Fruit fly (Drosophila melanogaster) whole organism, embryonic: ENCODE results near the gene ClpX.

ENCODE experiments used
- ATbp ChIP-seq: fragments of 200-800 bp; sonication (Bioruptor generic); optimal IDR thresholded peaks from 2 replicates; lab custom pipeline; 2017; ENCODE audit warnings: missing biosample characterization, mild to moderate bottlenecking, missing genetic modification characterization, missing genetic modification reagents
- Atf3 ChIP-seq: fragments of 200-800 bp; sonication (Bioruptor generic); optimal IDR thresholded peaks from 3 replicates; lab custom pipeline; 2016; ENCODE audit warnings: missing biosample characterization, missing genetic modification characterization
- BEAF-32 ChIP-seq: fragments of 200-800 bp; sonication (Bioruptor generic); optimal IDR thresholded peaks from 3 replicates; lab custom pipeline; 2017; ENCODE audit warnings: missing biosample characterization, missing genetic modification characterization, mild to moderate bottlenecking, moderate library complexity, missing genetic modification reagents
- BtbVII ChIP-seq: fragments of 200-800 bp; sonication (Bioruptor generic); optimal IDR thresholded peaks from 3 replicates; lab custom pipeline; 2017; ENCODE audit warnings: missing biosample characterization, mild to moderate bottlenecking, missing genetic modification characterization
- CG10366 ChIP-seq: fragments of 200-800 bp; sonication (Bioruptor generic); IDR thresholded peaks from 2 replicates; pipeline ENCODE4 v1.3.6; 2022; ENCODE audit warnings: missing biosample characterization, missing genetic modification characterization
- CG10959 ChIP-seq: fragments of 200-800 bp; sonication (Bioruptor generic); IDR thresholded peaks from 2 replicates; pipeline ENCODE4 v1.3.6; 2022; ENCODE audit warnings: missing biosample characterization, missing genetic modification characterization
- CG11093 ChIP-seq: fragments of 200-800 bp; sonication (Bioruptor generic); IDR thresholded peaks from 3 replicates; pipeline ENCODE4 v1.3.6; 2022; ENCODE audit warnings: missing biosample characterization, missing genetic modification characterization
- CG11695 ChIP-seq: fragments of 200-800 bp; sonication (Bioruptor generic); IDR thresholded peaks from 3 replicates; pipeline ENCODE4 v1.3.6; 2022; ENCODE audit warnings: missing biosample characterization, missing genetic modification characterization
- CG12104 ChIP-seq: fragments of 200-800 bp; sonication (Bioruptor generic); optimal IDR thresholded peaks from 3 replicates; lab custom pipeline; 2016; ENCODE audit warnings: missing biosample characterization, missing genetic modification characterization
- CG12391 ChIP-seq: fragments of 200-800 bp; sonication (Bioruptor generic); optimal IDR thresholded peaks from 3 replicates; lab custom pipeline; 2018; ENCODE audit warnings: missing biosample characterization, mild to moderate bottlenecking, missing genetic modification characterization, moderate library complexity
- CG15479 ChIP-seq: fragments of 200-800 bp; sonication (Bioruptor generic); optimal IDR thresholded peaks from 3 replicates; lab custom pipeline; 2019; ENCODE audit warnings: missing biosample characterization, mild to moderate bottlenecking, missing genetic modification characterization, moderate library complexity
- CG15696 ChIP-seq: fragments of 200-800 bp; sonication (Bioruptor generic); optimal IDR thresholded peaks from 2 replicates; lab custom pipeline; 2019; ENCODE audit warnings: missing biosample characterization, mild to moderate bottlenecking, missing genetic modification characterization, moderate library complexity
- CG17802 ChIP-seq: fragments of 200-800 bp; sonication (Bioruptor generic); optimal IDR thresholded peaks from 2 replicates; lab custom pipeline; 2018; ENCODE audit warnings: missing biosample characterization, mild to moderate bottlenecking, missing genetic modification characterization, moderate library complexity
- CG2202 ChIP-seq: fragments of 200-800 bp; sonication (Bioruptor generic); optimal IDR thresholded peaks from 2 replicates; lab custom pipeline; 2018; ENCODE audit warnings: missing biosample characterization, mild to moderate bottlenecking, missing genetic modification characterization
- CG2875 ChIP-seq: fragments of 200-800 bp; sonication (Bioruptor generic); optimal IDR thresholded peaks from 2 replicates; lab custom pipeline; 2017; ENCODE audit warnings: missing biosample characterization, mild to moderate bottlenecking, missing genetic modification characterization, missing genetic modification reagents
- CG4854 ChIP-seq: fragments of 200-800 bp; sonication (Bioruptor generic); optimal IDR thresholded peaks from 2 replicates; lab custom pipeline; 2016; ENCODE audit warnings: missing biosample characterization, missing genetic modification characterization, inconsistent platforms
- CG7556 ChIP-seq: fragments of 200-800 bp; sonication (Bioruptor generic); optimal IDR thresholded peaks from 2 replicates; lab custom pipeline; 2017; ENCODE audit warnings: missing biosample characterization, mild to moderate bottlenecking, missing genetic modification characterization
- CG8290 ChIP-seq, 3 experiments: fragments of 200-800 bp; sonication (Bioruptor generic); optimal IDR thresholded peaks; 2 replicates each; lab custom pipeline; 2016 to 2019; ENCODE audit warnings: missing biosample characterization in 3 of 3, missing genetic modification characterization in 3 of 3, mild to moderate bottlenecking in 2 of 3, moderate library complexity in 1 of 3
- CG9727 ChIP-seq: fragments of 200-800 bp; sonication (Bioruptor generic); optimal IDR thresholded peaks from 3 replicates; lab custom pipeline; 2017; ENCODE audit warnings: missing biosample characterization, mild to moderate bottlenecking, missing genetic modification characterization
- Dref ChIP-seq: fragments of 200-800 bp; sonication (Bioruptor generic); IDR thresholded peaks from 2 replicates; pipeline ENCODE4 v1.3.6; 2022; ENCODE audit warnings: missing biosample characterization, missing genetic modification characterization
- H2.0 ChIP-seq: fragments of 200-800 bp; sonication (Bioruptor generic); IDR thresholded peaks from 2 replicates; pipeline ENCODE4 v1.3.6; 2022; ENCODE audit warnings: missing biosample characterization, missing genetic modification characterization
- Kr ChIP-seq: fragments of 200-800 bp; sonication (Bioruptor generic); optimal IDR thresholded peaks from 2 replicates; lab custom pipeline; 2017; ENCODE audit warnings: missing biosample characterization, mild to moderate bottlenecking, missing genetic modification characterization
- NK7.1 ChIP-seq: fragments of 200-800 bp; sonication (Bioruptor generic); optimal IDR thresholded peaks from 3 replicates; lab custom pipeline; 2016; ENCODE audit warnings: missing biosample characterization, missing genetic modification characterization
- Poxn ChIP-seq: fragments of 200-800 bp; sonication (Bioruptor generic); IDR thresholded peaks from 2 replicates; pipeline ENCODE4 v1.3.6; 2022; ENCODE audit warnings: missing biosample characterization, missing genetic modification characterization
- Sin3A ChIP-seq: fragments of >200 bp; optimal IDR thresholded peaks from 2 replicates; lab custom pipeline; 2018
- Sox102F ChIP-seq: fragments of 200-800 bp; sonication (Bioruptor generic); optimal IDR thresholded peaks from 2 replicates; lab custom pipeline; 2018; ENCODE audit warnings: missing biosample characterization, mild to moderate bottlenecking, missing genetic modification characterization, moderate library complexity
- Sry-β ChIP-seq: fragments of 200-800 bp; sonication (Bioruptor generic); optimal IDR thresholded peaks from 2 replicates; lab custom pipeline; 2018; ENCODE audit warnings: missing biosample characterization, mild to moderate bottlenecking, missing genetic modification characterization, moderate library complexity
- Xrp1 ChIP-seq: fragments of 200-800 bp; sonication (Bioruptor generic); IDR thresholded peaks from 2 replicates; pipeline ENCODE4 v1.3.6; 2022; ENCODE audit warnings: missing biosample characterization, missing genetic modification characterization
- ac ChIP-seq: fragments of 200-800 bp; sonication (Bioruptor generic); optimal IDR thresholded peaks from 3 replicates; lab custom pipeline; 2017; ENCODE audit warnings: missing biosample characterization, mild to moderate bottlenecking, missing genetic modification characterization
- al ChIP-seq: fragments of 200-800 bp; sonication (Bioruptor generic); IDR thresholded peaks from 2 replicates; pipeline ENCODE4 v1.3.6; 2022; ENCODE audit warnings: missing biosample characterization, missing genetic modification characterization
- bab2 ChIP-seq: fragments of 200-800 bp; sonication (Bioruptor generic); optimal IDR thresholded peaks from 2 replicates; lab custom pipeline; 2016; ENCODE audit warnings: missing biosample characterization, missing genetic modification characterization
- chif ChIP-seq, 2 experiments: fragments of 200-800 bp; sonication (Bioruptor generic); optimal IDR thresholded peaks; 3 replicates each; lab custom pipeline; 2016; ENCODE audit warnings: missing biosample characterization in 2 of 2, missing genetic modification characterization in 2 of 2
- dmrt99B ChIP-seq: fragments of 200-800 bp; sonication (Bioruptor generic); optimal IDR thresholded peaks from 2 replicates; lab custom pipeline; 2018; ENCODE audit warnings: missing biosample characterization, mild to moderate bottlenecking, missing genetic modification characterization, moderate library complexity
- eve ChIP-seq, 2 experiments: fragments of >200 bp; optimal IDR thresholded peaks; 2 replicates each; lab custom pipeline; 2017; ENCODE audit warnings: missing biosample characterization in 2 of 2, missing genetic modification characterization in 2 of 2
- eyg ChIP-seq: fragments of 200-800 bp; sonication (Bioruptor generic); optimal IDR thresholded peaks from 3 replicates; lab custom pipeline; 2016; ENCODE audit warnings: missing biosample characterization, missing genetic modification characterization
- fd96Cb ChIP-seq: fragments of 200-800 bp; sonication (Bioruptor generic); optimal IDR thresholded peaks from 2 replicates; lab custom pipeline; 2018; ENCODE audit warnings: missing biosample characterization, mild to moderate bottlenecking, missing genetic modification characterization, moderate library complexity
- grau ChIP-seq: fragments of 200-800 bp; optimal IDR thresholded peaks from 3 replicates; lab custom pipeline; 2019; ENCODE audit warnings: missing biosample characterization, mild to moderate bottlenecking, missing genetic modification characterization, moderate library complexity
- gsb-n ChIP-seq: fragments of 200-800 bp; sonication (Bioruptor generic); optimal IDR thresholded peaks from 3 replicates; lab custom pipeline; 2018; ENCODE audit warnings: missing biosample characterization, mild to moderate bottlenecking, missing genetic modification characterization
- ind ChIP-seq: fragments of 200-800 bp; sonication (Bioruptor generic); optimal IDR thresholded peaks from 3 replicates; lab custom pipeline; 2016; ENCODE audit warnings: missing biosample characterization, missing genetic modification characterization
- insv ChIP-seq, 2 experiments: fragments of 200-800 bp; sonication (Bioruptor generic); optimal IDR thresholded peaks; 3 replicates each; lab custom pipeline; 2016 to 2018; ENCODE audit warnings: missing biosample characterization in 2 of 2, missing genetic modification characterization in 2 of 2
- lbe ChIP-seq: fragments of 200-800 bp; sonication (Bioruptor generic); optimal IDR thresholded peaks from 2 replicates; lab custom pipeline; 2016; ENCODE audit warnings: missing biosample characterization, mild to moderate bottlenecking, missing genetic modification characterization
- lov ChIP-seq, 2 experiments: fragments of 200-800 bp in 1 of 2; fragments of >200 bp in 1 of 2; sonication (Bioruptor generic) in 1 of 2; IDR thresholded peaks in 1 of 2; optimal IDR thresholded peaks in 1 of 2; 2 replicates in 1 of 2; 3 replicates in 1 of 2; pipeline versions ENCODE4 v1.3.6 to Lab custom; 2017 to 2022; ENCODE audit warnings: missing biosample characterization in 1 of 2, missing genetic modification characterization in 1 of 2
- maf-S ChIP-seq: fragments of 200-800 bp; sonication (Bioruptor generic); optimal IDR thresholded peaks from 2 replicates; lab custom pipeline; 2016; ENCODE audit warnings: missing biosample characterization, missing genetic modification characterization
- mam ChIP-seq: fragments of 200-800 bp; sonication (Bioruptor generic); optimal IDR thresholded peaks from 3 replicates; lab custom pipeline; 2016; ENCODE audit warnings: missing biosample characterization, missing genetic modification characterization
- pros ChIP-seq: fragments of 200-800 bp; sonication (Bioruptor generic); optimal IDR thresholded peaks from 3 replicates; lab custom pipeline; 2019; ENCODE audit warnings: missing biosample characterization, mild to moderate bottlenecking, missing genetic modification characterization, moderate library complexity
- ro ChIP-seq: fragments of 200-800 bp; sonication (Bioruptor generic); IDR thresholded peaks from 2 replicates; pipeline ENCODE4 v1.3.6; 2022; ENCODE audit warnings: missing biosample characterization, missing genetic modification characterization
- shn ChIP-seq: fragments of 200-800 bp; sonication (Bioruptor generic); optimal IDR thresholded peaks from 3 replicates; lab custom pipeline; 2016; ENCODE audit warnings: missing biosample characterization, missing genetic modification characterization
- ssp ChIP-seq: fragments of 200-800 bp; sonication (Bioruptor generic); IDR thresholded peaks from 2 replicates; pipeline ENCODE4 v1.3.6; 2022; ENCODE audit warnings: missing biosample characterization, missing genetic modification characterization
- usp ChIP-seq: fragments of >200 bp; optimal IDR thresholded peaks from 2 replicates; lab custom pipeline; 2017; ENCODE audit warnings: missing biosample characterization, missing genetic modification characterization

ClpX gene

dm6 chr3R:19905932-19906439 lies 2.5 kb upstream of the ClpX start (continued):
- TF ChIP-seq CG7556 (GFP tag; lab: Kevin White, UChicago) (peak; percentile 69), CG12391 (tag; lab: Kevin White, UChicago) (peak; percentile 81), CG12104 (GFP tag; lab: Kevin White, UChicago) (peak; percentile 53), fd96Cb (tag; lab: Kevin White, UChicago) (peak; percentile 49), Sry-β (GFP tag; lab: Kevin White, UChicago) (no peak), insv (GFP tag; optimal IDR thresholded peaks at IDR 0.05; lab: Kevin White, UChicago) (no peak), Kr (no peak), grau (peak; percentile 84), lbe (GFP tag; lab: Kevin White, UChicago) (peak; percentile 76), CG11093 (GFP tag; lab: Robert Waterston, UW) (peak; percentile 67; the same call in 2 of the 3 replicates), CG9727 (GFP tag; lab: Kevin White, UChicago) (peak; percentile 68), CG2202 (peak; percentile 28), CG10959 (peak; percentile 29; the same call in 1 of the 2 replicates), chif (GFP tag; optimal IDR thresholded peaks at IDR 0.05; lab: Kevin White, UChicago) (peak; percentile 73 to 80), Sox102F (GFP tag; lab: Kevin White, UChicago) (peak; percentile 81), NK7.1 (GFP tag; lab: Kevin White, UChicago) (peak; percentile 63), CG11695 (GFP tag; lab: Robert Waterston, UW) (peak; percentile 87; the same call in 2 of the 3 replicates), shn (GFP tag; lab: Kevin White, UChicago) (peak; percentile 76), lov (optimal IDR thresholded peaks at IDR 0.05; lab: Kevin White, UChicago) (no peak), lov (GFP tag; IDR thresholded peaks at IDR 0.05; lab: Robert Waterston, UW) (0 out of 3 replicates have a peak, but pooled peaks have one; percentile 56), bab2 (GFP tag; lab: Kevin White, UChicago) (peak; percentile 89), ATbp (peak; percentile 78), Sin3A (lab: Kevin White, UChicago) (no peak), maf-S (GFP tag; lab: Kevin White, UChicago) (peak; percentile 48), ssp (GFP tag; lab: Robert Waterston, UW) (peak; percentile 52), usp (GFP tag; lab: Kevin White, UChicago) (no peak), eyg (GFP tag; lab: Kevin White, UChicago) (peak; percentile 27), CG8290 (GFP tag; optimal IDR thresholded peaks at IDR 0.05; lab: Kevin White, UChicago) (no peak), CG8290 (tag; optimal IDR thresholded peaks at IDR 0.05; lab: Kevin White, UChicago) (peak in 1 of 2 experiments; percentile 97), mam (GFP tag; lab: Kevin White, UChicago) (peak; percentile 83), ind (GFP tag; lab: Kevin White, UChicago) (peak; percentile 85), Xrp1 (GFP tag; lab: Robert Waterston, UW) (peak; percentile 89), BtbVII (GFP tag; lab: Kevin White, UChicago) (peak; percentile 80), CG15479 (GFP tag; lab: Kevin White, UChicago) (no peak), al (GFP tag; lab: Robert Waterston, UW) (peak; percentile 76), H2.0 (GFP tag; lab: Robert Waterston, UW) (peak; percentile 74), pros (GFP tag; lab: Kevin White, UChicago) (no peak), BEAF-32 (GFP tag; lab: Kevin White, UChicago) (peak; percentile 20), CG10366 (GFP tag; lab: Robert Waterston, UW) (peak; percentile 83), CG4854 (GFP tag; lab: Kevin White, UChicago) (peak; percentile 19), dmrt99B (tag; lab: Kevin White, UChicago) (peak; percentile 75), ac (GFP tag; lab: Kevin White, UChicago) (peak; percentile 21), Atf3 (peak; percentile 61), CG2875 (peak; percentile 50), ro (peak; percentile 38; the same call in 1 of the 2 replicates), eve (GFP tag; optimal IDR thresholded peaks at IDR 0.05; lab: Kevin White, UChicago) (no peak), Poxn (GFP tag; lab: Robert Waterston, UW) (no peak), CG15696 (tag; lab: Kevin White, UChicago) (peak; percentile 33), Dref (GFP tag; lab: Robert Waterston, UW) (no peak), gsb-n (tag; lab: Kevin White, UChicago) (peak; percentile 23), CG17802 (tag; lab: Kevin White, UChicago) (peak; percentile 36)
